Worm (Caenorhabditis elegans): Measurements from ENCODE around the gene B0310.2.

DNA sequence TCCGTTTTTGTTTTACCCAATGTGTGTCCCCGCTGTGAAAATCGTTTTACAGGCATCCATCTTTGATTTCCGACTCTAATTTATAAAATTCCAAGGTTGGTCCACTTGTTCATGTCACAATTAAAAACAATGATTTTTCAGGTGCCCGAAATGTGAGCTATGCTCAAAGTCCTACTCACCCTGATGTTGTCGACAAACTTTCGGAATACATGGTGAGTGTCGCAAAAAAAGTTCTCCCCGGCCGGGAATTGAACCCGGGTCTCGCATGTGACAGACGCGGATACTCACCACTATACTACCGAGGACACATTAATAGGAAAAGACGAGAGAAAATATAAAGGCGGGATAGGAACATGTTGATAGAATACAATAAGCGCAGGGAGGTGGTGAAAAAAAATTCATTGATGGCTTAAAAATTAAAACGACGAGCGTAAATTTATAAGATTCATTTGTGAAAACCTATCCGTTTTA is 17.1 kb downstream of the B0310.2 start, which contains the start of gene egl-17:
- TF ChIP-seq him-1 (tag; optimal IDR thresholded peaks at IDR 0.05) (peak; percentile 85), dao-5 (tag; optimal IDR thresholded peaks at IDR 0.05) (peak; percentile 87)

Data from whole organism, L4/young adult.